Worm (Caenorhabditis elegans) whole organism, L4 larva: ENCODE data around the gene R05H5.4.

Experiments
- T20F7.1 ChIP-seq: fragments of 200-800 bp; sonication (Bioruptor generic); optimal IDR thresholded peaks from 2 replicates; lab custom pipeline; 2018; ENCODE audit warnings: mild to moderate bottlenecking, missing genetic modification characterization, missing compliant biosample characterization
- ama-1 ChIP-seq: fragments of 150-350 bp; optimal IDR thresholded peaks from 2 replicates; lab custom pipeline; 2014; ENCODE audit warnings: inconsistent platforms, mixed read lengths
- ceh-32 ChIP-seq: sonication (generic microtip); optimal IDR thresholded peaks from 2 replicates; lab custom pipeline; 2016; ENCODE audit warnings: mild to moderate bottlenecking, missing genetic modification characterization, missing compliant biosample characterization; ENCODE audit not compliant: poor library complexity
- ceh-82 ChIP-seq: sonication (generic microtip); optimal IDR thresholded peaks from 2 replicates; lab custom pipeline; 2017; ENCODE audit warnings: missing biosample characterization, missing genetic modification characterization
- daf-12 ChIP-seq: fragments of 150-350 bp; optimal IDR thresholded peaks from 2 replicates; lab custom pipeline; 2014; ENCODE audit warnings: missing biosample characterization, missing genetic modification reagents, missing genetic modification characterization
- egl-27 ChIP-seq: sonication (generic microtip); optimal IDR thresholded peaks from 3 replicates; lab custom pipeline; 2017; ENCODE audit warnings: missing biosample characterization, missing genetic modification reagents, missing genetic modification characterization
- egl-43 ChIP-seq: fragments of 200-800 bp; sonication (Bioruptor generic); IDR thresholded peaks from 2 replicates; pipeline ENCODE4 v1.3.6; 2022; ENCODE audit warnings: missing genetic modification reagents, missing genetic modification characterization, missing compliant biosample characterization
- lin-15B ChIP-seq: fragments of 150-350 bp; sonication (generic microtip); optimal IDR thresholded peaks from 3 replicates; lab custom pipeline; 2014; ENCODE audit warnings: missing biosample characterization, missing genetic modification characterization
- lin-38 ChIP-seq: fragments of 200-800 bp; sonication (Bioruptor generic); IDR thresholded peaks from 2 replicates; pipeline ENCODE4 v1.3.6; 2022; ENCODE audit warnings: missing genetic modification reagents, missing genetic modification characterization, missing compliant biosample characterization
- lin-39 ChIP-seq: fragments of 150-350 bp; optimal IDR thresholded peaks from 2 replicates; lab custom pipeline; 2014; ENCODE audit warnings: missing biosample characterization, missing genetic modification reagents, missing genetic modification characterization
- nhr-11 ChIP-seq: fragments of 150-350 bp; optimal IDR thresholded peaks from 2 replicates; lab custom pipeline; 2014; ENCODE audit warnings: missing biosample characterization, missing genetic modification characterization
- nhr-76 ChIP-seq: fragments of 150-350 bp; optimal IDR thresholded peaks from 2 replicates; lab custom pipeline; 2014; ENCODE audit warnings: missing biosample characterization, missing genetic modification characterization
- snpc-1.2 ChIP-seq: fragments of 200-800 bp; sonication (Bioruptor generic); IDR thresholded peaks from 2 replicates; pipeline ENCODE4 v1.3.6; 2022; ENCODE audit warnings: missing genetic modification reagents, missing genetic modification characterization, missing compliant biosample characterization
- snpc-4 ChIP-seq: fragments of 150-350 bp; optimal IDR thresholded peaks from 2 replicates; lab custom pipeline; 2014; ENCODE audit warnings: missing biosample characterization, missing genetic modification characterization

- TF ChIP-seq lin-15B (tag; lab: Kevin White, UChicago) (no peak), lin-39 (tag; lab: Kevin White, UChicago) (no peak), daf-12 (no peak), ceh-82 (tag; lab: Kevin White, UChicago) (no peak), nhr-76 (tag; lab: Kevin White, UChicago) (no peak), snpc-4 (tag; lab: Kevin White, UChicago) (no peak), nhr-11 (no peak), lin-38 (no peak), T20F7.1 (GFP tag; lab: Kevin White, UChicago) (no peak), ceh-32 (tag; lab: Kevin White, UChicago) (no peak), egl-43 (no peak), egl-27 (tag; lab: Kevin White, UChicago) (no peak), snpc-1.2 (no peak), ama-1 (lab: Kevin White, UChicago) (no peak)
These were observed 39.8 kb upstream of the R05H5.4 start, which contains the start of gene mec-15 for ce11 chrII:10239595-10239994.
